Worm (Caenorhabditis elegans): ENCODE measurements around the gene math-24.

ce11 chrII:1926162-1926561 is 26.1 kb downstream of the math-24 start, which contains the start of gene F52C6.2:
- TF ChIP-seq klf-2 (GFP tag; conservative IDR thresholded peaks at IDR 0.05) (no peak), T22C8.4 (GFP tag; IDR thresholded peaks at IDR 0.05) (no peak), ztf-23 (GFP tag; IDR thresholded peaks at IDR 0.05) (no peak), ref-1 (GFP tag; conservative IDR thresholded peaks at IDR 0.05) (no peak), ztf-29 (GFP tag; IDR thresholded peaks at IDR 0.05) (no peak), med-1 (GFP tag; optimal IDR thresholded peaks at IDR 0.05; ENCODE audit: insufficient read depth) (no peak), cog-1 (tag; optimal IDR thresholded peaks at IDR 0.05) (no peak), flt-1 (GFP tag; IDR thresholded peaks at IDR 0.05) (no peak)
